Worm (Caenorhabditis elegans): ENCODE results near the gene F32D1.8.
A peak's percentile ranks its signal among the peaks of the same experiment; 100 is the strongest.

F32D1.8 gene

ce11 chrV:4346325-4346724, 31.2 kb downstream of the F32D1.8 start, which contains the start of gene hpo-18:
TSS of gene hpo-18 (minus strand) at chrV:4346425.
- TF ChIP-seq elt-3 (tag; optimal IDR thresholded peaks at IDR 0.05) (no peak), C04F5.9 (tag; optimal IDR thresholded peaks at IDR 0.05) (no peak), tbx-2 (tag; optimal IDR thresholded peaks at IDR 0.05) (no peak), zip-4 (GFP tag; optimal IDR thresholded peaks at IDR 0.05) (no peak), fkh-8 (tag; optimal IDR thresholded peaks at IDR 0.05) (no peak), dpl-1 (GFP tag; optimal IDR thresholded peaks at IDR 0.05) (no peak), ceh-8 (GFP tag; optimal IDR thresholded peaks at IDR 0.05) (no peak)

- TF ChIP-seq unc-86 (tag; optimal IDR thresholded peaks at IDR 0.05) (no peak), ceh-90 (tag; optimal IDR thresholded peaks at IDR 0.05) (no peak), efl-3 (GFP tag; optimal IDR thresholded peaks at IDR 0.05) (no peak), lin-14 (GFP tag; optimal IDR thresholded peaks at IDR 0.05) (no peak), efl-1 (optimal IDR thresholded peaks at IDR 0.05) (peak in 1 of 2 experiments; percentile 9), efl-1 (GFP tag; optimal IDR thresholded peaks at IDR 0.05 in 1 of 2) (peak in 1 of 2 experiments; percentile 86), elt-2 (tag; optimal IDR thresholded peaks at IDR 0.05) (peak; percentile 6), unc-98 (GFP tag; IDR thresholded peaks at IDR 0.05) (no peak), nhr-84 (tag; optimal IDR thresholded peaks at IDR 0.05) (no peak), dpl-1 (GFP tag; optimal IDR thresholded peaks at IDR 0.05) (no peak), lin-15B (tag; optimal IDR thresholded peaks at IDR 0.05) (no peak), elt-3 (tag; optimal IDR thresholded peaks at IDR 0.05) (no peak), tlp-1 (tag; optimal IDR thresholded peaks at IDR 0.05) (no peak), egl-13 (tag; optimal IDR thresholded peaks at IDR 0.05) (no peak), pag-3 (tag; optimal IDR thresholded peaks at IDR 0.05; ENCODE audit: borderline replicate concordance, insufficient read depth) (no peak), mef-2 (tag; optimal IDR thresholded peaks at IDR 0.05) (no peak), vab-15 (tag; optimal IDR thresholded peaks at IDR 0.05) (no peak), nhr-11 (tag; optimal IDR thresholded peaks at IDR 0.05) (no peak), blmp-1 (tag; optimal IDR thresholded peaks at IDR 0.05) (no peak), nhr-71 (tag; optimal IDR thresholded peaks at IDR 0.05) (peak; percentile 7), nhr-237 (tag; optimal IDR thresholded peaks at IDR 0.05) (no peak), mep-1 (tag; optimal IDR thresholded peaks at IDR 0.05) (no peak), zip-4 (GFP tag; optimal IDR thresholded peaks at IDR 0.05) (peak; percentile 0), pqm-1 (tag; optimal IDR thresholded peaks at IDR 0.05) (no peak), nhr-47 (tag; optimal IDR thresholded peaks at IDR 0.05) (no peak), swsn-7 (tag; optimal IDR thresholded peaks at IDR 0.05) (no peak), sox-4 (tag; optimal IDR thresholded peaks at IDR 0.05) (no peak)
These were observed 31.8 kb downstream of the F32D1.8 start, which contains the start of gene figl-1 for ce11 chrV:4345714-4346113. TSS of gene figl-1 (minus strand) at chrV:4345999.

- no peak for TF ChIP-seq ets-5 (GFP tag; IDR thresholded peaks at IDR 0.05)
- TF ChIP-seq skn-1 (tag; optimal IDR thresholded peaks at IDR 0.05) = peak; percentile 13
- no peak for TF ChIP-seq elt-2 (tag; optimal IDR thresholded peaks at IDR 0.05)
These were observed 35.8 kb downstream of the F32D1.8 start for ce11 chrV:4341736-4342135.

ce11 chrV:4341208-4341607, 36.3 kb downstream of the F32D1.8 start, which contains the start of gene glrx-3:
TSS of gene glrx-3 (minus strand) at chrV:4341308.
- TF ChIP-seq zip-4 (GFP tag; optimal IDR thresholded peaks at IDR 0.05) = no peak
- TF ChIP-seq ces-1 (GFP tag; optimal IDR thresholded peaks at IDR 0.05) = no peak
- no peak for TF ChIP-seq C34B4.2 (tag; optimal IDR thresholded peaks at IDR 0.05)
- TF ChIP-seq unc-62 (GFP tag; optimal IDR thresholded peaks at IDR 0.05) = no peak
- TF ChIP-seq ceh-63 (GFP tag; optimal IDR thresholded peaks at IDR 0.05) = no peak
- TF ChIP-seq snpc-4 (tag; optimal IDR thresholded peaks at IDR 0.05) = no peak
- TF ChIP-seq unc-130 (tag; optimal IDR thresholded peaks at IDR 0.05) = no peak
- no peak for TF ChIP-seq mab-9 (GFP tag; IDR thresholded peaks at IDR 0.05)
- no peak for TF ChIP-seq rnt-1 (tag; optimal IDR thresholded peaks at IDR 0.05)
- no peak for TF ChIP-seq fkh-10 (GFP tag; optimal IDR thresholded peaks at IDR 0.05)
- no peak for TF ChIP-seq nhr-20 (tag; optimal IDR thresholded peaks at IDR 0.05)
- TF ChIP-seq mdl-1 (tag; optimal IDR thresholded peaks at IDR 0.05) = no peak
